Worm (Caenorhabditis elegans): ENCODE measurements around the gene C13G3.1.
A peak's percentile ranks its signal among the peaks of the same experiment; 100 is the strongest.

C13G3.1 gene

ce11 chrV:10965501-10965900 is 46.8 kb downstream of the C13G3.1 start, which contains the start of the genes ctf-4 and eef-1G (continued):
- no peak for TF ChIP-seq C38D4.7 (GFP tag; optimal IDR thresholded peaks at IDR 0.05)
- peak; percentile 72 for TF ChIP-seq tbx-2 (tag; optimal IDR thresholded peaks at IDR 0.05)
- TF ChIP-seq dve-1 (tag; optimal IDR thresholded peaks at IDR 0.05): peak; percentile 85
- no peak for TF ChIP-seq ttx-3 (tag; optimal IDR thresholded peaks at IDR 0.05)
- TF ChIP-seq ztf-16 (tag; optimal IDR thresholded peaks at IDR 0.05): no peak
- TF ChIP-seq madf-2 (tag; optimal IDR thresholded peaks at IDR 0.05): no peak
- no peak for TF ChIP-seq hlh-6 (tag; optimal IDR thresholded peaks at IDR 0.05)
- TF ChIP-seq C08G9.2 (tag; optimal IDR thresholded peaks at IDR 0.05): no peak
- TF ChIP-seq ceh-9 (tag; optimal IDR thresholded peaks at IDR 0.05): no peak
- TF ChIP-seq pat-9 (tag; optimal IDR thresholded peaks at IDR 0.05): peak; percentile 41
- TF ChIP-seq ceh-6 (GFP tag; optimal IDR thresholded peaks at IDR 0.05): no peak
- peak; percentile 69 for TF ChIP-seq ceh-34 (tag; optimal IDR thresholded peaks at IDR 0.05)
- no peak for TF ChIP-seq lin-11 (tag; optimal IDR thresholded peaks at IDR 0.05)
- TF ChIP-seq pha-4 (tag; optimal IDR thresholded peaks at IDR 0.05): no peak
- no peak for TF ChIP-seq hlh-15 (tag; optimal IDR thresholded peaks at IDR 0.05)
